Worm (Caenorhabditis elegans): ENCODE measurements around the gene srsx-16.
A peak's percentile ranks its signal among the peaks of the same experiment; 100 is the strongest.

The srsx-16 gene

ce11 chrIV:5657126-5657666 is 37.7 kb upstream of the srsx-16 start (continued):
- TF ChIP-seq pax-3 (tag; optimal IDR thresholded peaks at IDR 0.05) (peak; percentile 51), ceh-88 (GFP tag; IDR thresholded peaks at IDR 0.05) (peak; percentile 56; the same call in 1 of the 2 replicates), blmp-1 (tag; optimal IDR thresholded peaks at IDR 0.05) (peak; percentile 83), lin-14 (GFP tag; optimal IDR thresholded peaks at IDR 0.05) (peak; percentile 96), ceh-8 (GFP tag; optimal IDR thresholded peaks at IDR 0.05) (no peak), efl-3 (GFP tag; optimal IDR thresholded peaks at IDR 0.05) (no peak), ztf-11 (tag; optimal IDR thresholded peaks at IDR 0.05) (no peak), lsy-2 (tag; optimal IDR thresholded peaks at IDR 0.05) (peak; percentile 73 to 81), sptf-1 (tag; optimal IDR thresholded peaks at IDR 0.05) (no peak), egl-13 (tag; optimal IDR thresholded peaks at IDR 0.05) (no peak), unc-30 (tag; optimal IDR thresholded peaks at IDR 0.05) (no peak), nhr-90 (tag; optimal IDR thresholded peaks at IDR 0.05; ENCODE audit: poor library complexity) (peak; percentile 88), fkh-4 (tag; optimal IDR thresholded peaks at IDR 0.05; ENCODE audit: borderline replicate concordance) (no peak), mef-2 (tag; optimal IDR thresholded peaks at IDR 0.05) (no peak), dsc-1 (tag; optimal IDR thresholded peaks at IDR 0.05) (peak; percentile 44), ceh-82 (tag; optimal IDR thresholded peaks at IDR 0.05) (peak; percentile 13 to 71 (median 69)), C16A3.4 (tag; optimal IDR thresholded peaks at IDR 0.05) (peak; percentile 60), tbx-2 (tag; optimal IDR thresholded peaks at IDR 0.05) (peak; percentile 92), irx-1 (tag; optimal IDR thresholded peaks at IDR 0.05) (peak; percentile 75), elt-2 (tag; optimal IDR thresholded peaks at IDR 0.05) (no peak), nhr-12 (tag; optimal IDR thresholded peaks at IDR 0.05) (no peak), alr-1 (tag; optimal IDR thresholded peaks at IDR 0.05; ENCODE audit: borderline replicate concordance) (no peak), dpl-1 (GFP tag; optimal IDR thresholded peaks at IDR 0.05) (peak; percentile 48 to 68 (median 54)), elt-3 (tag; optimal IDR thresholded peaks at IDR 0.05) (peak in 3 of 6 experiments; percentile 51 to 83 (median 73)), lin-39 (tag; optimal IDR thresholded peaks at IDR 0.05) (no peak), mab-9 (GFP tag; IDR thresholded peaks at IDR 0.05) (0 out of 2 replicates have a peak, but pooled peaks have one; percentile 36), fkh-10 (GFP tag; optimal IDR thresholded peaks at IDR 0.05) (peak; percentile 10), nhr-71 (tag; optimal IDR thresholded peaks at IDR 0.05) (peak; percentile 95), pqm-1 (tag; optimal IDR thresholded peaks at IDR 0.05) (no peak), hpl-2 (GFP tag; optimal IDR thresholded peaks at IDR 0.05) (no peak), hlh-4 (tag; optimal IDR thresholded peaks at IDR 0.05) (no peak), vab-15 (tag; optimal IDR thresholded peaks at IDR 0.05) (no peak), ceh-63 (GFP tag; optimal IDR thresholded peaks at IDR 0.05) (no peak), nhr-84 (tag; optimal IDR thresholded peaks at IDR 0.05) (no peak), jun-1 (tag; optimal IDR thresholded peaks at IDR 0.05) (peak; percentile 78), sup-37 (GFP tag; optimal IDR thresholded peaks at IDR 0.05) (peak; percentile 18), nhr-85 (tag) (peak; percentile 99), mep-1 (tag; optimal IDR thresholded peaks at IDR 0.05) (peak; percentile 50), unc-98 (GFP tag; IDR thresholded peaks at IDR 0.05) (peak; percentile 36; the same call in 1 of the 2 replicates), nhr-47 (tag; optimal IDR thresholded peaks at IDR 0.05) (peak; percentile 87), fos-1 (tag; optimal IDR thresholded peaks at IDR 0.05) (peak; percentile 48), lin-35 (GFP tag; optimal IDR thresholded peaks at IDR 0.05) (peak; percentile 69 to 79), lin-15B (tag; optimal IDR thresholded peaks at IDR 0.05) (no peak), snpc-4 (tag; optimal IDR thresholded peaks at IDR 0.05) (peak; percentile 54), F16B12.6 (tag; optimal IDR thresholded peaks at IDR 0.05) (no peak), nhr-20 (tag; optimal IDR thresholded peaks at IDR 0.05) (peak; percentile 96), aha-1 (tag; optimal IDR thresholded peaks at IDR 0.05) (peak; percentile 53), isw-1 (GFP tag; IDR thresholded peaks at IDR 0.05) (peak; percentile 63), egl-27 (tag; optimal IDR thresholded peaks at IDR 0.05) (peak in 1 of 2 experiments; percentile 79), ceh-90 (tag; optimal IDR thresholded peaks at IDR 0.05) (no peak), ama-1 (optimal IDR thresholded peaks at IDR 0.05) (no peak), skn-1 (tag; optimal IDR thresholded peaks at IDR 0.05) (no peak)

All from whole organism, L1 larva.